Fruit fly (Drosophila melanogaster) whole organism, embryonic: Measurements from ENCODE around the gene aph-1.

Experiments used
- Abd-B ChIP-seq: fragments of 200-800 bp; sonication (Bioruptor generic); optimal IDR thresholded peaks from 2 replicates; lab custom pipeline; 2018; ENCODE audit warnings: missing biosample characterization, mild to moderate bottlenecking, missing genetic modification characterization, moderate library complexity
- CG12104 ChIP-seq: fragments of 200-800 bp; sonication (Bioruptor generic); optimal IDR thresholded peaks from 3 replicates; lab custom pipeline; 2016; ENCODE audit warnings: missing biosample characterization, missing genetic modification characterization
- CG12155 ChIP-seq: fragments of 200-800 bp; sonication (Bioruptor generic); optimal IDR thresholded peaks from 3 replicates; lab custom pipeline; 2016; ENCODE audit warnings: missing biosample characterization, missing genetic modification characterization
- CG13287 ChIP-seq: fragments of 200-800 bp; sonication (Bioruptor generic); IDR thresholded peaks from 2 replicates; pipeline ENCODE4 v1.3.6; 2022; ENCODE audit warnings: missing biosample characterization, missing genetic modification characterization; ENCODE audit not compliant: partially characterized antibody
- CG13296 ChIP-seq: fragments of 200-800 bp; sonication (Bioruptor generic); optimal IDR thresholded peaks from 3 replicates; lab custom pipeline; 2018; ENCODE audit warnings: missing biosample characterization, mild to moderate bottlenecking, missing genetic modification characterization
- CG16863 ChIP-seq: fragments of 200-800 bp; sonication (Bioruptor generic); optimal IDR thresholded peaks from 3 replicates; lab custom pipeline; 2016; ENCODE audit warnings: missing biosample characterization, missing genetic modification characterization
- CG2875 ChIP-seq: fragments of 200-800 bp; sonication (Bioruptor generic); optimal IDR thresholded peaks from 2 replicates; lab custom pipeline; 2017; ENCODE audit warnings: missing biosample characterization, mild to moderate bottlenecking, missing genetic modification characterization, missing genetic modification reagents
- CG31224 ChIP-seq: fragments of 200-800 bp; sonication (Bioruptor generic); IDR thresholded peaks from 2 replicates; pipeline ENCODE4 v1.3.6; 2022; ENCODE audit warnings: missing biosample characterization, missing genetic modification characterization
- CG3407 ChIP-seq: fragments of 200-800 bp; sonication (Bioruptor generic); optimal IDR thresholded peaks from 2 replicates; lab custom pipeline; 2018; ENCODE audit warnings: missing biosample characterization, mild to moderate bottlenecking, missing genetic modification characterization
- CG5245 ChIP-seq: fragments of 200-800 bp; sonication (Bioruptor generic); optimal IDR thresholded peaks from 3 replicates; lab custom pipeline; 2016; ENCODE audit warnings: missing biosample characterization, missing genetic modification characterization
- CG6254 ChIP-seq: fragments of 200-800 bp; sonication (Bioruptor generic); optimal IDR thresholded peaks from 3 replicates; lab custom pipeline; 2017; ENCODE audit warnings: mild to moderate bottlenecking, missing biosample characterization, missing genetic modification reagents, missing genetic modification characterization
- CG6689 ChIP-seq: fragments of 200-800 bp; sonication (Bioruptor generic); IDR thresholded peaks from 2 replicates; pipeline ENCODE4 v1.3.6; 2022; ENCODE audit warnings: missing biosample characterization, missing genetic modification characterization
- CG7372 ChIP-seq: fragments of 200-800 bp; sonication (Bioruptor generic); IDR thresholded peaks from 2 replicates; pipeline ENCODE4 v1.3.6; 2022; ENCODE audit warnings: missing biosample characterization, missing genetic modification characterization
- CG7556 ChIP-seq: fragments of 200-800 bp; sonication (Bioruptor generic); optimal IDR thresholded peaks from 2 replicates; lab custom pipeline; 2017; ENCODE audit warnings: missing biosample characterization, mild to moderate bottlenecking, missing genetic modification characterization
- CG8388 ChIP-seq: fragments of 200-800 bp; sonication (Bioruptor generic); optimal IDR thresholded peaks from 2 replicates; lab custom pipeline; 2019; ENCODE audit warnings: missing biosample characterization, mild to moderate bottlenecking, missing genetic modification characterization, moderate library complexity
- CG8944 ChIP-seq: fragments of 200-800 bp; sonication (Bioruptor generic); optimal IDR thresholded peaks from 3 replicates; lab custom pipeline; 2016; ENCODE audit warnings: missing biosample characterization, missing genetic modification characterization
- CG9727 ChIP-seq: fragments of 200-800 bp; sonication (Bioruptor generic); optimal IDR thresholded peaks from 3 replicates; lab custom pipeline; 2017; ENCODE audit warnings: missing biosample characterization, mild to moderate bottlenecking, missing genetic modification characterization
- E2f1 ChIP-seq: fragments of 200-800 bp; sonication (Bioruptor generic); IDR thresholded peaks from 2 replicates; pipeline ENCODE4 v1.3.6; 2022; ENCODE audit warnings: missing biosample characterization, missing genetic modification characterization
- Ets65A ChIP-seq: fragments of 200-800 bp; sonication (Bioruptor generic); peaks from one replicate; lab custom pipeline; 2016; ENCODE audit warnings: missing biosample characterization, missing genetic modification characterization
- Fer3 ChIP-seq: fragments of 200-800 bp; sonication (Bioruptor generic); optimal IDR thresholded peaks from 2 replicates; lab custom pipeline; 2018; ENCODE audit warnings: missing biosample characterization, mild to moderate bottlenecking, missing genetic modification characterization, moderate library complexity
- HLH4C ChIP-seq: fragments of 200-800 bp; sonication (Bioruptor generic); IDR thresholded peaks from 3 replicates; pipeline ENCODE4 v1.3.6; 2022; ENCODE audit warnings: missing biosample characterization, missing genetic modification characterization; ENCODE audit not compliant: partially characterized antibody
- HmgD ChIP-seq: fragments of 200-800 bp; sonication (Bioruptor generic); optimal IDR thresholded peaks from 3 replicates; lab custom pipeline; 2016; ENCODE audit warnings: missing biosample characterization, missing genetic modification characterization
- Hr3 ChIP-seq: fragments of 200-800 bp; sonication (Bioruptor generic); optimal IDR thresholded peaks from 3 replicates; lab custom pipeline; 2016; ENCODE audit warnings: missing biosample characterization, missing genetic modification characterization
- Kr ChIP-seq: fragments of 200-800 bp; sonication (Bioruptor generic); optimal IDR thresholded peaks from 2 replicates; lab custom pipeline; 2017; ENCODE audit warnings: missing biosample characterization, mild to moderate bottlenecking, missing genetic modification characterization
- Mrtf ChIP-seq: fragments of 200-800 bp; sonication (Bioruptor generic); IDR thresholded peaks from 3 replicates; pipeline ENCODE4 v1.3.6; 2022; ENCODE audit warnings: missing biosample characterization, missing genetic modification characterization
- NC2β ChIP-seq: fragments of 200-800 bp; sonication (Bioruptor generic); optimal IDR thresholded peaks from 2 replicates; lab custom pipeline; 2016; ENCODE audit warnings: missing biosample characterization, missing genetic modification characterization
- Taf1 ChIP-seq: fragments of 200-800 bp; sonication (Bioruptor generic); IDR thresholded peaks from 2 replicates; pipeline ENCODE4 v1.3.6; 2022; ENCODE audit warnings: missing biosample characterization, missing genetic modification characterization
- ac ChIP-seq: fragments of 200-800 bp; sonication (Bioruptor generic); optimal IDR thresholded peaks from 3 replicates; lab custom pipeline; 2017; ENCODE audit warnings: missing biosample characterization, mild to moderate bottlenecking, missing genetic modification characterization
- ash1 ChIP-seq: fragments of 200-800 bp; sonication (Bioruptor generic); optimal IDR thresholded peaks from 2 replicates; lab custom pipeline; 2018; ENCODE audit warnings: missing biosample characterization, mild to moderate bottlenecking, missing genetic modification characterization
- bab2 ChIP-seq: fragments of 200-800 bp; sonication (Bioruptor generic); optimal IDR thresholded peaks from 2 replicates; lab custom pipeline; 2016; ENCODE audit warnings: missing biosample characterization, missing genetic modification characterization
- bsh ChIP-seq, 2 experiments: fragments of 200-800 bp; sonication (Bioruptor generic); optimal IDR thresholded peaks; 2 replicates each; lab custom pipeline; 2017 to 2018; ENCODE audit warnings: mild to moderate bottlenecking in 2 of 2, missing biosample characterization in 2 of 2, missing genetic modification characterization in 2 of 2, moderate library complexity in 1 of 2
- cato ChIP-seq: fragments of 200-800 bp; sonication (Bioruptor generic); optimal IDR thresholded peaks from 2 replicates; lab custom pipeline; 2016; ENCODE audit warnings: missing biosample characterization, missing genetic modification characterization, borderline replicate concordance
- crc ChIP-seq: fragments of 200-800 bp; sonication (Bioruptor generic); optimal IDR thresholded peaks from 2 replicates; lab custom pipeline; 2016; ENCODE audit warnings: missing biosample characterization, missing genetic modification characterization
- dan ChIP-seq: fragments of 200-800 bp; sonication (Bioruptor generic); IDR thresholded peaks from 2 replicates; pipeline ENCODE4 v1.3.6; 2022; ENCODE audit warnings: missing biosample characterization, missing genetic modification characterization
- danr ChIP-seq: fragments of 200-800 bp; sonication (Bioruptor generic); IDR thresholded peaks from 2 replicates; pipeline ENCODE4 v1.3.6; 2022; ENCODE audit warnings: missing biosample characterization, missing genetic modification characterization
- exex ChIP-seq: fragments of 200-800 bp; sonication (Bioruptor generic); optimal IDR thresholded peaks from 4 replicates; lab custom pipeline; 2018; ENCODE audit warnings: missing biosample characterization, mild to moderate bottlenecking, missing genetic modification characterization, moderate library complexity
- fd96Cb ChIP-seq: fragments of 200-800 bp; sonication (Bioruptor generic); optimal IDR thresholded peaks from 2 replicates; lab custom pipeline; 2018; ENCODE audit warnings: missing biosample characterization, mild to moderate bottlenecking, missing genetic modification characterization, moderate library complexity
- gcm2 ChIP-seq: fragments of 200-800 bp; sonication (Bioruptor generic); optimal IDR thresholded peaks from 2 replicates; lab custom pipeline; 2016; ENCODE audit warnings: missing biosample characterization, missing genetic modification characterization
- gsb-n ChIP-seq: fragments of 200-800 bp; sonication (Bioruptor generic); optimal IDR thresholded peaks from 3 replicates; lab custom pipeline; 2018; ENCODE audit warnings: missing biosample characterization, mild to moderate bottlenecking, missing genetic modification characterization
- gt ChIP-seq: fragments of 200-800 bp; sonication (Bioruptor generic); IDR thresholded peaks from 2 replicates; pipeline ENCODE4 v1.3.6; 2022; ENCODE audit warnings: missing biosample characterization, missing genetic modification characterization
- hbn ChIP-seq: fragments of 200-800 bp; sonication (Bioruptor generic); IDR thresholded peaks from 2 replicates; pipeline ENCODE4 v1.3.6; 2022; ENCODE audit warnings: missing biosample characterization, missing genetic modification characterization; ENCODE audit not compliant: partially characterized antibody
- hkb ChIP-seq, 2 experiments: fragments of 200-800 bp in 1 of 2; fragments of >200 bp in 1 of 2; sonication (Bioruptor generic) in 1 of 2; IDR thresholded peaks in 1 of 2; optimal IDR thresholded peaks in 1 of 2; 2 replicates each; pipeline versions ENCODE4 v1.3.6 to Lab custom; 2017 to 2022; ENCODE audit warnings: missing biosample characterization in 1 of 2, missing genetic modification characterization in 1 of 2
- kah ChIP-seq: fragments of 200-800 bp; sonication (Bioruptor generic); optimal IDR thresholded peaks from 2 replicates; lab custom pipeline; 2018; ENCODE audit warnings: missing biosample characterization, mild to moderate bottlenecking, missing genetic modification characterization
- lab ChIP-seq: fragments of 200-800 bp; sonication (Bioruptor generic); optimal IDR thresholded peaks from 3 replicates; lab custom pipeline; 2017; ENCODE audit warnings: missing biosample characterization, missing genetic modification characterization, mild to moderate bottlenecking, moderate library complexity, missing genetic modification reagents
- lov ChIP-seq, 2 experiments: fragments of 200-800 bp in 1 of 2; fragments of >200 bp in 1 of 2; sonication (Bioruptor generic) in 1 of 2; IDR thresholded peaks in 1 of 2; optimal IDR thresholded peaks in 1 of 2; 2 replicates in 1 of 2; 3 replicates in 1 of 2; pipeline versions ENCODE4 v1.3.6 to Lab custom; 2017 to 2022; ENCODE audit warnings: missing biosample characterization in 1 of 2, missing genetic modification characterization in 1 of 2
- mam ChIP-seq: fragments of 200-800 bp; sonication (Bioruptor generic); optimal IDR thresholded peaks from 3 replicates; lab custom pipeline; 2016; ENCODE audit warnings: missing biosample characterization, missing genetic modification characterization
- sd ChIP-seq: fragments of 200-800 bp; sonication (Bioruptor generic); optimal IDR thresholded peaks from 3 replicates; lab custom pipeline; 2018; ENCODE audit warnings: missing biosample characterization, mild to moderate bottlenecking, missing genetic modification characterization, moderate library complexity
- sisA ChIP-seq: fragments of 200-800 bp; sonication (Bioruptor generic); IDR thresholded peaks from 2 replicates; pipeline ENCODE4 v1.3.6; 2022; ENCODE audit warnings: missing biosample characterization, missing genetic modification characterization

Gene aph-1

DNA sequence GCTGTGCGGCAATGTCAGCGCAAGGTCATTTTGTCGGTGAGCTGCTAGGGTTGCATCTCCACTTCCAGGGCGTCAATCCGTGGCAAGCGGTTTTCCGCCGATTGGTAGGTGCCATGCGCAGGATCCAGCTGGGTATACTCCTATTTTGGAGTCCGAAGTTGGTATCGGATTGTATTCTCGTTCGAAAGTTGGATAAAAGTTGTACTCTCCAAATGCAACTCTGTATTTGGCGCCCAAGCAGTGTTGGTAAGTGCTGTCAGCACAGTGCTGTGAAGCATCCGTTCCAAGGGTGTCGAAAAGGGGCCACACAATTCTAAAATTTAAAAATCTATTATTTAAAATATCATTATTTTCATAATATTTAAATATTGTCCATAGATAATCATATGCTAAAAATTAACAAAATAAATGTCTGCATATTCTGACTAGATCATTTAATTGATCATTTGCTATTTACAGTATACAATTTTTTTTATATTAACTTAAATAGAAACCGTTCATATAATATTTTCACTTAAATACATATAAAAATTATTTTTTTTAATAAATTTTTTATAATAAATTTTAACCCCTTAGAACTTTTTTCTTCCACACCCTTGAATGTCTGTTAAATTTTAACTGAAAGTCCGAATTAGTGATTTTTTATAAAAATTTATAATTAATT is 17.4 kb upstream of the aph-1 start (continued):
- TF ChIP-seq CG3407 (peak; percentile 59), Fer3 (tag; lab: Kevin White, UChicago) (peak; percentile 85), Mrtf (peak; percentile 85), CG13287 (GFP tag; lab: Robert Waterston, UW) (peak; percentile 73), CG31224 (GFP tag; lab: Robert Waterston, UW) (peak; percentile 80), Taf1 (GFP tag; lab: Robert Waterston, UW) (peak; percentile 59), bsh (GFP tag; optimal IDR thresholded peaks at IDR 0.05; lab: Kevin White, UChicago) (peak; percentile 42 to 77), hbn (peak; percentile 17; the same call in 1 of the 2 replicates), ash1 (GFP tag; lab: Kevin White, UChicago) (peak; percentile 82), CG7372 (peak; percentile 82), gsb-n (tag; lab: Kevin White, UChicago) (peak; percentile 91), cato (GFP tag; lab: Kevin White, UChicago) (peak; percentile 63), sisA (GFP tag; lab: Robert Waterston, UW) (peak; percentile 88), lov (optimal IDR thresholded peaks at IDR 0.05; lab: Kevin White, UChicago) (no peak), lov (GFP tag; IDR thresholded peaks at IDR 0.05; lab: Robert Waterston, UW) (peak; percentile 69; the same call in 1 of the 3 replicates)

DNA sequence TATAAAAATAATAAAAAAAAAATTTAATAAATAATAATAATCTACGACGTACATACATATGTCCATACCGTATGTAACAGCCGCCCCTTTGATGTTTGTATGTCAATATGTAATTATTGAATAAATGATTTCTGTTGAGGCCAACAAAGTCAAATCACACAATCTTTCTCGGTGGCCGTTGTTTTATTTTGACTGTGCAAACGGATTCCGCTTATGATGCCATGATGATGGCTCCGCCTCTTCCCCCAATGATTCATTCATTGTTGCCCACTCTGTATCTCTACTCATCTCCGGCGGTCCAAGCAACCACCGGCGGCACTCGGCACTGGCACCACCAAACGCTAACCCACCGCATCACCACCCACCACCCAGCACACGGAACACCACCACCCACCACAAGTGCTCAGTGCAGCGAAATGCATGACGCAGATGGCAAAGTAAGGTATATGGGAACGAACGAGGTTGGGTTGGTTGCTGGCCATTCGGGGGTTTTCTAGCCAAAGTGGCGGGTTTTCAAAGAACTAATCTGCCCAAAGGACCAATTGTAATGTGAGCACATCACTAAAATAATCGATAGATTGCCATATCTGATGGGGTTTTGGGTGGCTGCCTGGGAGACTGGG is 16.8 kb upstream of the aph-1 start:
- no peak for TF ChIP-seq lab (GFP tag; lab: Kevin White, UChicago)
- no peak for TF ChIP-seq danr (GFP tag; lab: Robert Waterston, UW)
- TF ChIP-seq CG12155 (GFP tag; lab: Kevin White, UChicago) = no peak
- TF ChIP-seq CG13296 (GFP tag; lab: Kevin White, UChicago) = no peak
- no peak for TF ChIP-seq CG8944 (GFP tag; lab: Kevin White, UChicago)
- no peak for TF ChIP-seq bab2
- no peak for TF ChIP-seq CG16863
- TF ChIP-seq crc (GFP tag; lab: Kevin White, UChicago) = no peak
- no peak for TF ChIP-seq Ets65A (GFP tag; lab: Kevin White, UChicago)
- no peak for TF ChIP-seq Abd-B
- TF ChIP-seq fd96Cb (tag; lab: Kevin White, UChicago) = no peak
- TF ChIP-seq mam (GFP tag; lab: Kevin White, UChicago) = no peak
- TF ChIP-seq E2f1 (GFP tag; lab: Robert Waterston, UW) = no peak
- no peak for TF ChIP-seq HmgD (GFP tag; lab: Kevin White, UChicago)
- no peak for TF ChIP-seq Hr3 (GFP tag; lab: Kevin White, UChicago)
- TF ChIP-seq ac (GFP tag; lab: Kevin White, UChicago) = no peak
- no peak for TF ChIP-seq CG7556
- TF ChIP-seq exex = no peak
- TF ChIP-seq CG5245 = no peak
- peak; percentile 52 for TF ChIP-seq CG2875
- no peak for TF ChIP-seq gcm2 (GFP tag; lab: Kevin White, UChicago)
- no peak for TF ChIP-seq hkb (optimal IDR thresholded peaks at IDR 0.05; lab: Kevin White, UChicago)
- TF ChIP-seq hkb (GFP tag; IDR thresholded peaks at IDR 0.05; lab: Robert Waterston, UW) = no peak
- TF ChIP-seq HLH4C (GFP tag; lab: Robert Waterston, UW) = no peak
- peak; percentile 37 for TF ChIP-seq kah (GFP tag; lab: Kevin White, UChicago)
- no peak for TF ChIP-seq CG6689 (GFP tag; lab: Robert Waterston, UW)
- TF ChIP-seq dan (GFP tag; lab: Robert Waterston, UW) = no peak
- no peak for TF ChIP-seq NC2β (GFP tag; lab: Kevin White, UChicago)
- TF ChIP-seq CG8388 (GFP tag; lab: Kevin White, UChicago) = no peak
- TF ChIP-seq sd (tag; lab: Kevin White, UChicago) = no peak
- no peak for TF ChIP-seq Kr
- no peak for TF ChIP-seq gt (GFP tag; lab: Robert Waterston, UW)
- TF ChIP-seq CG6254 = no peak
- no peak for TF ChIP-seq CG12104 (GFP tag; lab: Kevin White, UChicago)
- TF ChIP-seq CG9727 (GFP tag; lab: Kevin White, UChicago) = no peak
